Worm (Caenorhabditis elegans) whole organism, L2 larva: ENCODE results near the gene cyp-35A3.

Source experiments
- C34F6.9 ChIP-seq: fragments of 150-350 bp; optimal IDR thresholded peaks from 2 replicates; lab custom pipeline; 2014; ENCODE audit warnings: missing biosample characterization, missing genetic modification characterization
- F13H6.1 ChIP-seq: sonication (generic microtip); optimal IDR thresholded peaks from 2 replicates; lab custom pipeline; 2016; ENCODE audit warnings: missing genetic modification characterization, missing compliant biosample characterization
- ZK546.5 ChIP-seq: sonication (generic microtip); optimal IDR thresholded peaks from 2 replicates; lab custom pipeline; 2017; ENCODE audit warnings: missing biosample characterization, missing genetic modification characterization
- alr-1 ChIP-seq: fragments of 150-350 bp; optimal IDR thresholded peaks from 2 replicates; lab custom pipeline; 2014; ENCODE audit warnings: missing biosample characterization, missing genetic modification characterization
- aly-2 ChIP-seq: fragments of 150-350 bp; optimal IDR thresholded peaks from 2 replicates; lab custom pipeline; 2014; ENCODE audit warnings: missing biosample characterization, missing genetic modification characterization
- ama-1 ChIP-seq: fragments of 150-350 bp; optimal IDR thresholded peaks from 2 replicates; lab custom pipeline; 2018; ENCODE audit warnings: inconsistent platforms
- blmp-1 ChIP-seq: sonication (generic microtip); optimal IDR thresholded peaks from 2 replicates; lab custom pipeline; 2017; ENCODE audit warnings: missing genetic modification characterization, mild to moderate bottlenecking, missing compliant biosample characterization, antibody characterized with exemption, moderate library complexity; ENCODE audit not compliant: insufficient read depth
- ceh-16 ChIP-seq: fragments of 150-350 bp; optimal IDR thresholded peaks from 2 replicates; lab custom pipeline; 2014; ENCODE audit warnings: missing biosample characterization, missing genetic modification characterization
- crh-2 ChIP-seq: sonication (generic microtip); optimal IDR thresholded peaks from 2 replicates; lab custom pipeline; 2017; ENCODE audit warnings: missing biosample characterization, missing genetic modification characterization
- dmd-4 ChIP-seq: sonication (generic microtip); optimal IDR thresholded peaks from 2 replicates; lab custom pipeline; 2017; ENCODE audit warnings: missing biosample characterization, missing genetic modification characterization
- egl-27 ChIP-seq: sonication (generic microtip); optimal IDR thresholded peaks from 3 replicates; lab custom pipeline; 2017; ENCODE audit warnings: missing biosample characterization, missing genetic modification reagents, missing genetic modification characterization
- fos-1 ChIP-seq: fragments of 150-350 bp; optimal IDR thresholded peaks from 2 replicates; lab custom pipeline; 2014; ENCODE audit warnings: missing biosample characterization, missing genetic modification characterization
- gmeb-1 ChIP-seq: fragments of 150-350 bp; optimal IDR thresholded peaks from 2 replicates; lab custom pipeline; 2014; ENCODE audit warnings: missing biosample characterization, missing genetic modification characterization
- lin-11 ChIP-seq: fragments of 150-350 bp; sonication (generic microtip); optimal IDR thresholded peaks from 2 replicates; lab custom pipeline; 2014; ENCODE audit warnings: missing biosample characterization, missing genetic modification characterization, inconsistent platforms, mixed read lengths
- lin-39 ChIP-seq: fragments of 150-350 bp; optimal IDR thresholded peaks from 2 replicates; lab custom pipeline; 2014; ENCODE audit warnings: missing biosample characterization, missing genetic modification reagents, missing genetic modification characterization
- lsy-2 ChIP-seq, 2 experiments: fragments of 150-350 bp in 1 of 2; sonication (generic microtip) in 1 of 2; optimal IDR thresholded peaks; 2 replicates each; lab custom pipeline; 2014 to 2017; ENCODE audit warnings: missing biosample characterization in 2 of 2, missing genetic modification characterization in 2 of 2
- mab-5 ChIP-seq: fragments of 150-350 bp; optimal IDR thresholded peaks from 2 replicates; lab custom pipeline; 2014; ENCODE audit warnings: missing biosample characterization, missing genetic modification characterization
- mdl-1 ChIP-seq, 2 experiments: fragments of 150-350 bp in 1 of 2; sonication (generic microtip) in 1 of 2; optimal IDR thresholded peaks; 2 replicates each; lab custom pipeline; 2017; ENCODE audit warnings: missing biosample characterization in 2 of 2, missing genetic modification characterization in 2 of 2
- nhr-11 ChIP-seq: fragments of 150-350 bp; optimal IDR thresholded peaks from 2 replicates; lab custom pipeline; 2014; ENCODE audit warnings: missing biosample characterization, missing genetic modification characterization
- nhr-129 ChIP-seq: fragments of 150-350 bp; optimal IDR thresholded peaks from 2 replicates; lab custom pipeline; 2014; ENCODE audit warnings: missing biosample characterization, missing genetic modification characterization
- nhr-21 ChIP-seq: fragments of 150-350 bp; optimal IDR thresholded peaks from 2 replicates; lab custom pipeline; 2014; ENCODE audit warnings: missing biosample characterization, missing genetic modification characterization
- nhr-23 ChIP-seq: fragments of 150-350 bp; optimal IDR thresholded peaks from 2 replicates; lab custom pipeline; 2014; ENCODE audit warnings: missing biosample characterization, missing genetic modification reagents, missing genetic modification characterization
- nhr-237 ChIP-seq: fragments of 150-350 bp; optimal IDR thresholded peaks from 2 replicates; lab custom pipeline; 2014; ENCODE audit warnings: missing biosample characterization, missing genetic modification characterization
- nhr-25 ChIP-seq: fragments of 150-350 bp; sonication (generic microtip); optimal IDR thresholded peaks from 3 replicates; lab custom pipeline; 2014; ENCODE audit warnings: missing biosample characterization, missing genetic modification characterization
- nhr-6 ChIP-seq: fragments of 150-350 bp; optimal IDR thresholded peaks from 2 replicates; lab custom pipeline; 2014; ENCODE audit warnings: missing biosample characterization, missing genetic modification characterization
- nhr-77 ChIP-seq: fragments of 150-350 bp; optimal IDR thresholded peaks from 2 replicates; lab custom pipeline; 2014; ENCODE audit warnings: missing biosample characterization, missing genetic modification characterization
- peb-1 ChIP-seq: fragments of 150-350 bp; optimal IDR thresholded peaks from 2 replicates; lab custom pipeline; 2014; ENCODE audit warnings: missing biosample characterization, missing genetic modification characterization
- sem-4 ChIP-seq: fragments of 150-350 bp; optimal IDR thresholded peaks from 2 replicates; lab custom pipeline; 2014; ENCODE audit warnings: missing biosample characterization, missing genetic modification reagents, missing genetic modification characterization
- sma-9 ChIP-seq, 2 experiments: fragments of 150-350 bp in 1 of 2; sonication (generic microtip) in 1 of 2; optimal IDR thresholded peaks; 2 replicates each; lab custom pipeline; 2014 to 2016; ENCODE audit warnings: missing genetic modification characterization in 2 of 2, mild to moderate bottlenecking in 1 of 2, missing biosample characterization in 1 of 2, missing compliant biosample characterization in 1 of 2, missing genetic modification reagents in 1 of 2, moderate library complexity in 1 of 2
- unc-39 ChIP-seq: fragments of 150-350 bp; optimal IDR thresholded peaks from 2 replicates; lab custom pipeline; 2014; ENCODE audit warnings: missing biosample characterization, missing genetic modification characterization
- unc-55 ChIP-seq: fragments of 150-350 bp; sonication (generic microtip); optimal IDR thresholded peaks from 3 replicates; lab custom pipeline; 2014; ENCODE audit warnings: missing biosample characterization, missing genetic modification reagents, missing genetic modification characterization
- ztf-11 ChIP-seq: sonication (generic microtip); optimal IDR thresholded peaks from 2 replicates; lab custom pipeline; 2017; ENCODE audit warnings: missing biosample characterization, missing genetic modification characterization
- ztf-4 ChIP-seq: fragments of 150-350 bp; optimal IDR thresholded peaks from 2 replicates; lab custom pipeline; 2014; ENCODE audit warnings: missing biosample characterization, missing genetic modification characterization

Gene cyp-35A3

ce11 chrV:3985104-3985503 lies 37.3 kb upstream of the cyp-35A3 start:
- TF ChIP-seq nhr-25 (tag; lab: Kevin White, UChicago) (peak; percentile 42), sma-9 (GFP tag; optimal IDR thresholded peaks at IDR 0.05; lab: Kevin White, UChicago) (peak; percentile 72), sma-9 (tag; optimal IDR thresholded peaks at IDR 0.05; lab: Kevin White, UChicago) (no peak), nhr-23 (tag; lab: Kevin White, UChicago) (no peak), blmp-1 (tag; lab: Kevin White, UChicago) (peak; percentile 54), aly-2 (tag; lab: Kevin White, UChicago) (no peak)

ce11 chrV:3987616-3988015 lies 34.8 kb upstream of the cyp-35A3 start, which contains the start of gene nlp-28:
nlp-28 (plus strand) TSS chrV:3987900.
- TF ChIP-seq ZK546.5 (no peak), sma-9 (GFP tag; optimal IDR thresholded peaks at IDR 0.05; lab: Kevin White, UChicago) (peak; percentile 5), sma-9 (tag; optimal IDR thresholded peaks at IDR 0.05; lab: Kevin White, UChicago) (no peak)

- TF ChIP-seq lin-39 (tag; lab: Kevin White, UChicago) (no peak), nhr-21 (tag; lab: Kevin White, UChicago) (peak; percentile 3), crh-2 (tag; lab: Kevin White, UChicago) (no peak), ztf-11 (tag; lab: Kevin White, UChicago) (no peak), peb-1 (no peak), fos-1 (tag; lab: Kevin White, UChicago) (peak; percentile 1)
Observed at ce11 chrV:3989070-3989469, 33.3 kb upstream of the cyp-35A3 start, which contains the start of gene nlp-27. nlp-27 (plus strand) TSS chrV:3989378.

ce11 chrV:3992334-3992733 lies 30.1 kb upstream of the cyp-35A3 start:
- no peak for TF ChIP-seq nhr-129 (tag; lab: Kevin White, UChicago)
- TF ChIP-seq unc-55 (GFP tag; lab: Kevin White, UChicago), result no peak
- no peak for TF ChIP-seq mab-5
- TF ChIP-seq lsy-2 (tag; optimal IDR thresholded peaks at IDR 0.05; lab: Kevin White, UChicago), result no peak
- TF ChIP-seq ZK546.5, result no peak
- no peak for TF ChIP-seq gmeb-1
- TF ChIP-seq nhr-6 (tag; lab: Kevin White, UChicago), result no peak
- TF ChIP-seq C34F6.9 (tag; lab: Kevin White, UChicago), result no peak
- TF ChIP-seq nhr-77 (tag; lab: Kevin White, UChicago), result no peak
- TF ChIP-seq nhr-11 (tag; lab: Kevin White, UChicago), result no peak
- no peak for TF ChIP-seq F13H6.1 (tag; lab: Kevin White, UChicago)
- no peak for TF ChIP-seq ztf-4
- TF ChIP-seq ama-1 (lab: Kevin White, UChicago), result no peak
- no peak for TF ChIP-seq mdl-1 (tag; optimal IDR thresholded peaks at IDR 0.05; lab: Kevin White, UChicago)
- no peak for TF ChIP-seq nhr-23 (tag; lab: Kevin White, UChicago)
- no peak for TF ChIP-seq sem-4 (tag; lab: Kevin White, UChicago)
- TF ChIP-seq crh-2 (tag; lab: Kevin White, UChicago), result no peak
- TF ChIP-seq unc-39 (tag; lab: Kevin White, UChicago), result no peak

ce11 chrV:3994048-3994447 lies 28.4 kb upstream of the cyp-35A3 start, which contains the start of gene K09D9.9:
K09D9.9 (minus strand) TSS chrV:3994148.
- no peak for TF ChIP-seq nhr-6 (tag; lab: Kevin White, UChicago)
- no peak for TF ChIP-seq egl-27 (tag; lab: Kevin White, UChicago)
- no peak for TF ChIP-seq alr-1 (tag; lab: Kevin White, UChicago)
- no peak for TF ChIP-seq mab-5
- TF ChIP-seq lin-11 (tag; lab: Kevin White, UChicago), result no peak
- no peak for TF ChIP-seq peb-1
- TF ChIP-seq unc-55 (GFP tag; lab: Kevin White, UChicago), result no peak

- TF ChIP-seq ZK546.5 (no peak), nhr-237 (tag; lab: Kevin White, UChicago) (no peak), ceh-16 (tag; lab: Kevin White, UChicago) (no peak), dmd-4 (tag; lab: Kevin White, UChicago) (no peak)
- TF ChIP-seq, all 48 proteins: peak for 0
Observed at ce11 chrV:3995838-3996237, 26.6 kb upstream of the cyp-35A3 start, which contains the start of gene srx-62. srx-62 (minus strand) TSS chrV:3995938.
